Worm (Caenorhabditis elegans) whole organism, midembryonic: Measurements from ENCODE around the gene Y7A5A.13.

Experiments used
- T22C8.4 ChIP-seq: fragments of 200-800 bp; sonication (Bioruptor generic); IDR thresholded peaks from 2 replicates; pipeline ENCODE4 v1.3.6; 2022; ENCODE audit warnings: missing genetic modification characterization, missing compliant biosample characterization
- cog-1 ChIP-seq: sonication (generic microtip); optimal IDR thresholded peaks from 2 replicates; lab custom pipeline; 2016; ENCODE audit warnings: missing genetic modification characterization, missing compliant biosample characterization
- flt-1 ChIP-seq: fragments of 200-800 bp; sonication (Bioruptor generic); IDR thresholded peaks from 2 replicates; pipeline ENCODE4 v1.3.6; 2022; ENCODE audit warnings: missing genetic modification characterization, missing compliant biosample characterization
- klf-2 ChIP-seq: fragments of 200-800 bp; sonication (Bioruptor generic); conservative IDR thresholded peaks from 2 replicates; pipeline ENCODE4 v1.3.6; 2022; ENCODE audit warnings: missing genetic modification reagents, missing genetic modification characterization, missing compliant biosample characterization
- med-1 ChIP-seq: sonication (generic microtip); optimal IDR thresholded peaks from 2 replicates; lab custom pipeline; 2017; ENCODE audit warnings: missing genetic modification characterization, mild to moderate bottlenecking, missing compliant biosample characterization, antibody characterized with exemption, missing genetic modification reagents; ENCODE audit not compliant: insufficient read depth
- ref-1 ChIP-seq: fragments of 200-800 bp; sonication (Bioruptor generic); conservative IDR thresholded peaks from 2 replicates; pipeline ENCODE4 v1.3.6; 2022; ENCODE audit warnings: missing genetic modification reagents, missing genetic modification characterization, missing compliant biosample characterization
- tab-1 ChIP-seq: fragments of 200-800 bp; sonication (Bioruptor generic); IDR thresholded peaks from 2 replicates; pipeline ENCODE4 v1.3.6; 2022; ENCODE audit warnings: missing genetic modification characterization, missing compliant biosample characterization
- ztf-23 ChIP-seq: fragments of 200-800 bp; sonication (Bioruptor generic); IDR thresholded peaks from 2 replicates; pipeline ENCODE4 v1.3.6; 2022; ENCODE audit warnings: missing genetic modification reagents, missing genetic modification characterization, missing compliant biosample characterization
- ztf-29 ChIP-seq: fragments of 200-800 bp; sonication (Bioruptor generic); IDR thresholded peaks from 2 replicates; pipeline ENCODE4 v1.3.6; 2022; ENCODE audit warnings: missing genetic modification reagents, missing genetic modification characterization, missing compliant biosample characterization

Y7A5A.13 gene

DNA sequence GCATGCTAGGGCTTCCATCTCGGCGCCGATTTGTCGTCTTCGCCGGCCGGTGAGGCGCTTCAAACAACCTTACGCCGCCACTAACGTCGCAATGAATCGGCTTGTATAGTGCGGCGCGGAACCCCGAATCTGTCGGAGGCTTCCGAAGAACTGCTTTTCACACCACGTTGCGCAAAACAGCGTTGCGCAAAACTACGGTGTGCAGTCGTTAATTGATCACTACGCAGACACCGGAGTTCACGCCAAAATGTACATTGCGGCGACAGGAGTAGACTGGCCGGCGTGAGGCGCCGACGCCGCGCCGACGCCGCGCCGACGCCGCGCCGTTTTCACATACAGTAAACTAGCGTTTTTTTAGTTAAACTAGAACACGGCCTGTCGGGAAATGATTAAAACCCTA is 28.2 kb downstream of the Y7A5A.13 start:
- TF ChIP-seq cog-1 (tag; lab: Kevin White, UChicago) = no peak
- TF ChIP-seq ztf-23 = no peak
- TF ChIP-seq tab-1 (GFP tag; lab: Robert Waterston, UW) = no peak
- no peak for TF ChIP-seq ztf-29 (GFP tag; lab: Robert Waterston, UW)
- TF ChIP-seq T22C8.4 = no peak
- TF ChIP-seq ref-1 = no peak
- TF ChIP-seq klf-2 (GFP tag; lab: Robert Waterston, UW) = no peak
- TF ChIP-seq flt-1 = no peak
- TF ChIP-seq med-1 = no peak

DNA sequence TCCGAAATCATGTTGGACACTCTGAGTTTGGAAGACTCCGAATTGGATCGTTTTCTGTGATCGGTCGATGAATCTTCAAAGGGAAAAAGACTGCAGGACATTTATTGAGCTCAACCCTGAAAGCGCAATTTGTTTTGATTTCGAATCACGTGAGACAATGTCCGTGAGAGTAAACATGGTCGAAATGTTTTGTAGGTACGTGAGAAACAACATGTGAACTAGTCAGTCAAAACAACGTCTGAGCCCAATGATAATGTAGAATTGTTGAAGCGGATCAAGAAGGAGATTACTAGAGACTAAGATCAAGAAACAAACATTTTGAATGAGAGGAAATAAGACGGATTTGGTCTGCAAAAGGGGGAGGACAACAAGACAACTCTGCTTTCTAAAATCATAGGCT is 30.4 kb downstream of the Y7A5A.13 start, which contains the start of gene Y7A5A.7:
Gene Y7A5A.7, minus strand, starts transcription at position 101 of the 400 bp plus-strand sequence.
- TF ChIP-seq cog-1 (tag; lab: Kevin White, UChicago) = no peak
- no peak for TF ChIP-seq klf-2 (GFP tag; lab: Robert Waterston, UW)
- no peak for TF ChIP-seq ztf-29 (GFP tag; lab: Robert Waterston, UW)
- no peak for TF ChIP-seq med-1
- no peak for TF ChIP-seq flt-1
- no peak for TF ChIP-seq ztf-23
- TF ChIP-seq ref-1 = no peak
- no peak for TF ChIP-seq T22C8.4
- no peak for TF ChIP-seq tab-1 (GFP tag; lab: Robert Waterston, UW)

DNA sequence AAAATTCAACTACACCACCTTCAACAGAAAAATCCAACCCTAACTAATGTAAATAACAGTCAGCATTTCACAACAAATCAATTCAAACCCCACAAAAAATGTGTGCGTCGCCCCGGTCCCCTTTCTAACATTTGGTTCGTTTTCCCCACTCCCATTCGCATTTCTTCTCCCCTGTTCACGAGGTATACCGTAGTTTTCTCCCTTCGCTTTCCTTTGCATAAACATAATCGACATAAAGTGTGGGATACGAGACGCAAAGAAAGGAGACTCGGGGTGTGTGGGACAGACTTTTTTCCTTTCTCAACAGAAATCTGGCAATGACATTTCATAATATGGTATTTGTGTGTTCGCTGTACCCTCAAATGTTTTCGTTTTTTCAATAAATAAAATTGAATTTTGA is 37.7 kb downstream of the Y7A5A.13 start:
- TF ChIP-seq cog-1 (tag; lab: Kevin White, UChicago) (no peak), ztf-29 (GFP tag; lab: Robert Waterston, UW) (no peak), klf-2 (GFP tag; lab: Robert Waterston, UW) (no peak), med-1 (no peak), T22C8.4 (no peak), flt-1 (no peak), ref-1 (no peak), tab-1 (GFP tag; lab: Robert Waterston, UW) (no peak), ztf-23 (no peak)

DNA sequence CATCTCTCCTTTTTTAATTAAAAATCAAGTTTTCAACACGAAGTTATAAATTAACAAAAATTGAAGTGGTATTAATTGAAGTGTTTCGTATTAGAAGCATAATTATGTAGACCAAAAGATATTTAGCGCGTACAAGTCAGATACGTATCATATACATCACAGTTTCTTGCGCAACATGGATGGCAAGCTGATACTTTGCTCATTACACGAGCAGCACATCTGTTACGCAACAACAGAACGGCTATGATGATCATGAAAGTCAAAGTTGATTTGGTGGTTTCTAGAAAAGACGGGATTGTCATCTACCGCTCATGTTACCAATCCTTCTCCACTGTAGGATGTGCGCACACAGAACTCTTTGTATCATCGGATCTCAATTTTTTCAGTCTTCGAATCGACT is 40.9 kb downstream of the Y7A5A.13 start:
- TF ChIP-seq T22C8.4 (no peak), cog-1 (tag; lab: Kevin White, UChicago) (no peak), ref-1 (no peak), med-1 (no peak), ztf-23 (no peak), ztf-29 (GFP tag; lab: Robert Waterston, UW) (no peak), klf-2 (GFP tag; lab: Robert Waterston, UW) (no peak), tab-1 (GFP tag; lab: Robert Waterston, UW) (no peak), flt-1 (no peak)

DNA sequence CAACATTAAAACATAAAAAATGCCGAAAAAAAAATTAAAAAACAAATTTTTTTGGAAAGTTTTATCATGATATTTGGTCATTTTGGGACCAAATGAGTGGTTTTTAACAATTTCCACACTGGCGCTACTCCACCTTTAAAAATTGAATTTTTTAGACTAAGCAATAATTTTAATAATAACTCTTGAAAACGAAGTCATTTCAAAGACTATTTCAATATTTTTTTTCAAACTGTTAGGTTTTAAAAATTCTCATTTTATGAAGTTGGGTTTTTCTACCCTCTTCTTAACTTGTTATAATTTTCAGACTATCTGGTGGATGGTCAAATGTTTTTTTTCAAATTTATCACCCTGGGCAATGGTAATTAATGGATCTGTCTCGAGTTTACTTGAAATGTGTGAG is 48.5 kb downstream of the Y7A5A.13 start, which contains the start of gene Y7A5A.8:
Gene Y7A5A.8, plus strand, starts transcription at position 301 of the 400 bp plus-strand sequence.
- TF ChIP-seq ztf-29 (GFP tag; lab: Robert Waterston, UW) (no peak), ztf-23 (no peak), ref-1 (no peak), cog-1 (tag; lab: Kevin White, UChicago) (no peak), flt-1 (no peak), med-1 (no peak), tab-1 (GFP tag; lab: Robert Waterston, UW) (no peak), klf-2 (GFP tag; lab: Robert Waterston, UW) (no peak), T22C8.4 (no peak)
